Worm (Caenorhabditis elegans) whole organism, young adult: ENCODE measurements around the gene T21C12.4.

Source experiments
- F22D6.2 ChIP-seq: sonication (generic microtip); optimal IDR thresholded peaks from 2 replicates; lab custom pipeline; 2016; ENCODE audit warnings: mild to moderate bottlenecking, missing genetic modification characterization, missing compliant biosample characterization
- F23B12.7 ChIP-seq: sonication (generic microtip); optimal IDR thresholded peaks from 2 replicates; lab custom pipeline; 2017; ENCODE audit warnings: missing genetic modification characterization, mild to moderate bottlenecking, missing compliant biosample characterization, antibody characterized with exemption, moderate library complexity; ENCODE audit not compliant: insufficient read depth
- F33H1.4 ChIP-seq: fragments of 200-800 bp; sonication (Bioruptor generic); IDR thresholded peaks from 2 replicates; pipeline ENCODE4 v1.3.6; 2022; ENCODE audit warnings: missing genetic modification reagents, missing genetic modification characterization, missing compliant biosample characterization
- F57A8.1 ChIP-seq: fragments of 200-800 bp; sonication (Bioruptor generic); optimal IDR thresholded peaks from 2 replicates; lab custom pipeline; 2018; ENCODE audit warnings: mild to moderate bottlenecking, missing genetic modification characterization, moderate library complexity, missing compliant biosample characterization
- T26A5.8 ChIP-seq: sonication (generic microtip); optimal IDR thresholded peaks from 2 replicates; lab custom pipeline; 2016; ENCODE audit warnings: missing genetic modification characterization, missing compliant biosample characterization
- Y56A3A.18 ChIP-seq: fragments of 200-800 bp; sonication (Bioruptor generic); IDR thresholded peaks from 2 replicates; pipeline ENCODE4 v1.3.6; 2022; ENCODE audit warnings: missing genetic modification reagents, missing genetic modification characterization, missing compliant biosample characterization
- Y95B8A.8 ChIP-seq: fragments of 200-800 bp; sonication (Bioruptor generic); IDR thresholded peaks from 2 replicates; pipeline ENCODE4 v1.3.6; 2022; ENCODE audit warnings: missing genetic modification reagents, missing genetic modification characterization, missing compliant biosample characterization
- aptf-3 ChIP-seq: fragments of 200-800 bp; sonication (Bioruptor generic); IDR thresholded peaks from 2 replicates; pipeline ENCODE4 v1.3.6; 2022; ENCODE audit warnings: missing genetic modification characterization, missing compliant biosample characterization
- atf-7 ChIP-seq: sonication (generic microtip); optimal IDR thresholded peaks from 2 replicates; lab custom pipeline; 2017; ENCODE audit warnings: mild to moderate bottlenecking, missing genetic modification characterization, missing compliant biosample characterization
- athp-1 ChIP-seq: sonication (generic microtip); optimal IDR thresholded peaks from 2 replicates; lab custom pipeline; 2017; ENCODE audit warnings: mild to moderate bottlenecking, missing genetic modification characterization, missing compliant biosample characterization
- attf-3 ChIP-seq: fragments of 200-800 bp; sonication (Bioruptor generic); conservative IDR thresholded peaks from 2 replicates; pipeline ENCODE4 v1.3.6; 2022; ENCODE audit warnings: missing genetic modification reagents, missing genetic modification characterization, missing compliant biosample characterization
- attf-6 ChIP-seq: fragments of 200-800 bp; sonication (Bioruptor generic); IDR thresholded peaks from 2 replicates; pipeline ENCODE4 v1.3.6; 2022; ENCODE audit warnings: missing genetic modification reagents, missing genetic modification characterization, missing compliant biosample characterization
- bed-2 ChIP-seq: fragments of 200-800 bp; sonication (Bioruptor generic); IDR thresholded peaks from 2 replicates; pipeline ENCODE4 v1.3.6; 2022; ENCODE audit warnings: missing genetic modification reagents, missing genetic modification characterization, missing compliant biosample characterization
- cebp-1 ChIP-seq, 2 experiments: fragments of 200-800 bp in 1 of 2; sonication (Bioruptor generic) in 1 of 2; sonication (generic microtip) in 1 of 2; IDR thresholded peaks in 1 of 2; optimal IDR thresholded peaks in 1 of 2; 2 replicates each; pipeline versions ENCODE4 v1.3.6 to Lab custom; 2017 to 2022; ENCODE audit warnings: missing compliant biosample characterization in 2 of 2, missing genetic modification characterization in 2 of 2, mild to moderate bottlenecking in 1 of 2, missing genetic modification reagents in 1 of 2, moderate library complexity in 1 of 2
- cebp-2 ChIP-seq: fragments of 200-800 bp; sonication (Bioruptor generic); IDR thresholded peaks from 2 replicates; pipeline ENCODE4 v1.3.6; 2022; ENCODE audit warnings: missing genetic modification characterization, missing compliant biosample characterization
- ceh-27 ChIP-seq: fragments of 200-800 bp; sonication (Bioruptor generic); optimal IDR thresholded peaks from 2 replicates; lab custom pipeline; 2018; ENCODE audit warnings: mild to moderate bottlenecking, missing genetic modification characterization, moderate library complexity, missing compliant biosample characterization
- ceh-58 ChIP-seq: fragments of 200-800 bp; sonication (Bioruptor generic); IDR thresholded peaks from 2 replicates; pipeline ENCODE4 v1.3.6; 2022; ENCODE audit warnings: missing genetic modification characterization, missing compliant biosample characterization
- ceh-91 ChIP-seq: fragments of 200-800 bp; sonication (Bioruptor generic); IDR thresholded peaks from 2 replicates; pipeline ENCODE4 v1.3.6; 2022; ENCODE audit warnings: missing genetic modification reagents, missing genetic modification characterization, missing compliant biosample characterization
- chd-7 ChIP-seq: sonication (generic microtip); optimal IDR thresholded peaks from 2 replicates; lab custom pipeline; 2016; ENCODE audit warnings: mild to moderate bottlenecking, missing genetic modification characterization, moderate library complexity, missing compliant biosample characterization
- dox-1 ChIP-seq: fragments of 200-800 bp; sonication (Bioruptor generic); IDR thresholded peaks from 2 replicates; pipeline ENCODE4 v1.3.6; 2022; ENCODE audit warnings: missing genetic modification reagents, missing genetic modification characterization, missing compliant biosample characterization
- dpff-1 ChIP-seq: sonication (generic microtip); optimal IDR thresholded peaks from 2 replicates; lab custom pipeline; 2017; ENCODE audit warnings: mild to moderate bottlenecking, missing genetic modification characterization, missing compliant biosample characterization
- egl-18 ChIP-seq: fragments of 200-800 bp; sonication (Bioruptor generic); IDR thresholded peaks from 2 replicates; pipeline ENCODE4 v1.3.6; 2022; ENCODE audit warnings: missing genetic modification reagents, missing genetic modification characterization, missing compliant biosample characterization
- egrh-3 ChIP-seq: fragments of 200-800 bp; sonication (Bioruptor generic); IDR thresholded peaks from 2 replicates; pipeline ENCODE4 v1.3.6; 2022; ENCODE audit warnings: missing genetic modification reagents, missing genetic modification characterization, missing compliant biosample characterization
- ets-4 ChIP-seq: fragments of 200-800 bp; sonication (Bioruptor generic); optimal IDR thresholded peaks from 2 replicates; lab custom pipeline; 2018; ENCODE audit warnings: mild to moderate bottlenecking, missing genetic modification characterization, missing compliant biosample characterization
- gei-17 ChIP-seq: fragments of 200-800 bp; sonication (Bioruptor generic); optimal IDR thresholded peaks from 2 replicates; lab custom pipeline; 2018; ENCODE audit warnings: mild to moderate bottlenecking, missing genetic modification characterization, missing compliant biosample characterization
- hrde-1 ChIP-seq: sonication (generic microtip); optimal IDR thresholded peaks from 2 replicates; lab custom pipeline; 2016; ENCODE audit warnings: missing genetic modification characterization, mild to moderate bottlenecking, missing compliant biosample characterization, moderate library complexity, missing genotype, missing genetic modification reagents, borderline replicate concordance
- let-607 ChIP-seq, 2 experiments: fragments of 200-800 bp in 1 of 2; sonication (Bioruptor generic) in 1 of 2; sonication (generic microtip) in 1 of 2; optimal IDR thresholded peaks; 2 replicates each; lab custom pipeline; 2016 to 2018; ENCODE audit warnings: mild to moderate bottlenecking in 2 of 2, missing compliant biosample characterization in 2 of 2, missing genetic modification characterization in 2 of 2, moderate library complexity in 2 of 2, missing genotype in 1 of 2
- lin-26 ChIP-seq: fragments of 200-800 bp; sonication (Bioruptor generic); IDR thresholded peaks from 2 replicates; pipeline ENCODE4 v1.3.6; 2022; ENCODE audit warnings: missing genetic modification reagents, missing genetic modification characterization, missing compliant biosample characterization
- lin-54 ChIP-seq: fragments of 200-800 bp; sonication (Bioruptor generic); optimal IDR thresholded peaks from 2 replicates; lab custom pipeline; 2018; ENCODE audit warnings: mild to moderate bottlenecking, missing genetic modification characterization, missing compliant biosample characterization
- madf-10 ChIP-seq: sonication (generic microtip); optimal IDR thresholded peaks from 2 replicates; lab custom pipeline; 2016; ENCODE audit warnings: mild to moderate bottlenecking, missing genetic modification characterization, missing compliant biosample characterization
- mcd-1 ChIP-seq: fragments of 200-800 bp; sonication (Bioruptor generic); IDR thresholded peaks from 2 replicates; pipeline ENCODE4 v1.3.6; 2022; ENCODE audit warnings: missing genetic modification reagents, missing genetic modification characterization, missing compliant biosample characterization
- mxl-1 ChIP-seq: sonication (generic microtip); optimal IDR thresholded peaks from 2 replicates; lab custom pipeline; 2016; ENCODE audit warnings: missing genetic modification characterization, missing compliant biosample characterization
- nhr-80 ChIP-seq: sonication (generic microtip); optimal IDR thresholded peaks from 2 replicates; lab custom pipeline; 2016; ENCODE audit warnings: missing genetic modification characterization, missing compliant biosample characterization
- nhr-90 ChIP-seq: sonication (generic microtip); optimal IDR thresholded peaks from 2 replicates; lab custom pipeline; 2016; ENCODE audit warnings: missing genotype, mild to moderate bottlenecking, missing genetic modification characterization, missing compliant biosample characterization
- pha-4 ChIP-seq: fragments of 150-350 bp; sonication (generic microtip); optimal IDR thresholded peaks from 2 replicates; lab custom pipeline; 2014; ENCODE audit warnings: missing biosample characterization, missing genetic modification reagents, missing genetic modification characterization
- rpc-1 ChIP-seq, 2 experiments: fragments of 150-350 bp in 1 of 2; sonication (generic microtip) in 1 of 2; optimal IDR thresholded peaks; 2 replicates each; lab custom pipeline; 2014 to 2018; ENCODE audit warnings: missing biosample characterization in 1 of 2, missing genetic modification characterization in 1 of 2, missing genetic modification reagents in 1 of 2, missing genotype in 1 of 2
- sdz-38 ChIP-seq: sonication (generic microtip); optimal IDR thresholded peaks from 2 replicates; lab custom pipeline; 2016; ENCODE audit warnings: missing genotype, missing genetic modification characterization, missing compliant biosample characterization
- sea-2 ChIP-seq: fragments of 200-800 bp; sonication (Bioruptor generic); IDR thresholded peaks from 2 replicates; pipeline ENCODE4 v1.3.6; 2022; ENCODE audit warnings: missing genetic modification characterization, missing compliant biosample characterization
- snpc-1.1 ChIP-seq: sonication (generic microtip); optimal IDR thresholded peaks from 2 replicates; lab custom pipeline; 2017; ENCODE audit warnings: missing genetic modification characterization, mild to moderate bottlenecking, missing compliant biosample characterization, antibody characterized with exemption, moderate library complexity, missing genotype, missing genetic modification reagents; ENCODE audit not compliant: insufficient read depth
- snpc-4 ChIP-seq, 5 experiments: fragments of 150-350 bp in 1 of 5; sonication (generic microtip) in 4 of 5; optimal IDR thresholded peaks; 2 replicates each; lab custom pipeline; 2014 to 2018; ENCODE audit warnings: missing genetic modification characterization in 5 of 5, missing biosample characterization in 3 of 5, antibody characterized with exemption in 2 of 5, mild to moderate bottlenecking in 2 of 5, missing compliant biosample characterization in 2 of 5, missing genotype in 2 of 5, moderate library complexity in 2 of 5, missing genetic modification reagents in 1 of 5
- tlf-1 ChIP-seq: fragments of 200-800 bp; sonication (Bioruptor generic); optimal IDR thresholded peaks from 2 replicates; lab custom pipeline; 2018; ENCODE audit warnings: mild to moderate bottlenecking, missing genetic modification characterization, missing compliant biosample characterization
- unc-62 ChIP-seq: fragments of 150-350 bp; optimal IDR thresholded peaks from 2 replicates; lab custom pipeline; 2014; ENCODE audit warnings: missing biosample characterization, missing genetic modification reagents, missing genetic modification characterization
- ztf-22 ChIP-seq: fragments of 200-800 bp; sonication (Bioruptor generic); optimal IDR thresholded peaks from 2 replicates; lab custom pipeline; 2018; ENCODE audit warnings: mild to moderate bottlenecking, missing genetic modification characterization, moderate library complexity, missing compliant biosample characterization
- ztf-26 ChIP-seq: sonication (generic microtip); optimal IDR thresholded peaks from 2 replicates; lab custom pipeline; 2017; ENCODE audit warnings: missing genetic modification characterization, missing compliant biosample characterization
- ztf-3 ChIP-seq: fragments of 200-800 bp; sonication (Bioruptor generic); optimal IDR thresholded peaks from 2 replicates; lab custom pipeline; 2018; ENCODE audit warnings: mild to moderate bottlenecking, missing genetic modification characterization, missing compliant biosample characterization

The T21C12.4 gene

ce11 chrIII:10534191-10534590 is 23.6 kb downstream of the T21C12.4 start (continued):
- TF ChIP-seq hrde-1 (tag; lab: Kevin White, UChicago) = no peak
- TF ChIP-seq ets-4 (GFP tag; lab: Kevin White, UChicago) = peak; percentile 50
- TF ChIP-seq sdz-38 = no peak
- TF ChIP-seq sea-2 (GFP tag; lab: Robert Waterston, UW) = no peak
- TF ChIP-seq Y95B8A.8 (GFP tag; lab: Robert Waterston, UW) = no peak
- no peak for TF ChIP-seq nhr-90 (tag; lab: Kevin White, UChicago)
- no peak for TF ChIP-seq mxl-1 (tag; lab: Kevin White, UChicago)
- peak; percentile 93 for TF ChIP-seq atf-7 (tag; lab: Kevin White, UChicago)
- TF ChIP-seq bed-2 = no peak
- TF ChIP-seq aptf-3 = no peak
- TF ChIP-seq F22D6.2 (tag; lab: Kevin White, UChicago) = no peak
- TF ChIP-seq rpc-1 (optimal IDR thresholded peaks at IDR 0.05; lab: Kevin White, UChicago) = no peak
- no peak for TF ChIP-seq rpc-1 (tag; optimal IDR thresholded peaks at IDR 0.05; lab: Kevin White, UChicago)
- TF ChIP-seq snpc-4 (GFP tag; optimal IDR thresholded peaks at IDR 0.05; lab: Kevin White, UChicago) = no peak
- peak in 1 of 4 experiments; percentile 0 for TF ChIP-seq snpc-4 (tag; optimal IDR thresholded peaks at IDR 0.05; lab: Kevin White, UChicago)
- peak; percentile 13 for TF ChIP-seq ceh-27 (GFP tag; lab: Kevin White, UChicago)

- no peak for TF ChIP-seq F23B12.7 (tag; lab: Kevin White, UChicago)
- peak; percentile 43 for TF ChIP-seq unc-62 (GFP tag; lab: Kevin White, UChicago)
- TF ChIP-seq lin-54 (GFP tag; lab: Kevin White, UChicago) = peak; percentile 5
- no peak for TF ChIP-seq egrh-3 (GFP tag; lab: Robert Waterston, UW)
- TF ChIP-seq ceh-91 (GFP tag; lab: Robert Waterston, UW) = no peak
- TF ChIP-seq cebp-2 = no peak
- no peak for TF ChIP-seq egl-18 (GFP tag; lab: Robert Waterston, UW)
- TF ChIP-seq ztf-26 = peak; percentile 15
- no peak for TF ChIP-seq cebp-1 (GFP tag; IDR thresholded peaks at IDR 0.05; lab: Robert Waterston, UW)
- peak; percentile 69 for TF ChIP-seq cebp-1 (tag; optimal IDR thresholded peaks at IDR 0.05; lab: Kevin White, UChicago)
- TF ChIP-seq dox-1 (GFP tag; lab: Robert Waterston, UW) = peak; percentile 69
- no peak for TF ChIP-seq mxl-1 (tag; lab: Kevin White, UChicago)
- TF ChIP-seq dpff-1 (tag; lab: Kevin White, UChicago) = no peak
- no peak for TF ChIP-seq sdz-38
- TF ChIP-seq ceh-58 = no peak
- no peak for TF ChIP-seq aptf-3
- TF ChIP-seq lin-26 (GFP tag; lab: Robert Waterston, UW) = no peak
- peak; percentile 40 for TF ChIP-seq madf-10 (tag; lab: Kevin White, UChicago)
- no peak for TF ChIP-seq mcd-1
- no peak for TF ChIP-seq gei-17 (GFP tag; lab: Kevin White, UChicago)
- TF ChIP-seq pha-4 (tag; lab: Kevin White, UChicago) = no peak
- TF ChIP-seq athp-1 (tag; lab: Kevin White, UChicago) = no peak
- peak; percentile 35 for TF ChIP-seq ets-4 (GFP tag; lab: Kevin White, UChicago)
- no peak for TF ChIP-seq T26A5.8 (tag; lab: Kevin White, UChicago)
- TF ChIP-seq ztf-22 (GFP tag; lab: Kevin White, UChicago) = peak; percentile 78
- TF ChIP-seq attf-3 (GFP tag; lab: Robert Waterston, UW) = no peak
- no peak for TF ChIP-seq F33H1.4 (GFP tag; lab: Robert Waterston, UW)
- peak; percentile 32 for TF ChIP-seq atf-7 (tag; lab: Kevin White, UChicago)
- peak; percentile 89 to 91 for TF ChIP-seq let-607 (tag; optimal IDR thresholded peaks at IDR 0.05; lab: Kevin White, UChicago)
- no peak for TF ChIP-seq chd-7 (tag; lab: Kevin White, UChicago)
- no peak for TF ChIP-seq F57A8.1 (GFP tag; lab: Kevin White, UChicago)
- peak; percentile 34 for TF ChIP-seq tlf-1 (GFP tag; lab: Kevin White, UChicago)
- no peak for TF ChIP-seq snpc-1.1 (tag; lab: Kevin White, UChicago)
- TF ChIP-seq nhr-80 = peak; percentile 96
- no peak for TF ChIP-seq ceh-27 (GFP tag; lab: Kevin White, UChicago)
- TF ChIP-seq Y56A3A.18 (GFP tag; lab: Robert Waterston, UW) = 0 out of 2 replicates have a peak, but pooled peaks have one; percentile 42
- no peak for TF ChIP-seq ztf-3 (GFP tag; lab: Kevin White, UChicago)
- TF ChIP-seq attf-6 = no peak
Observed at ce11 chrIII:10533310-10533709, 24.5 kb downstream of the T21C12.4 start.
